Worm (Caenorhabditis elegans) whole organism, L2 larva: ENCODE measurements around the gene ZK507.1.

Source experiments
- C34F6.9 ChIP-seq: fragments of 150-350 bp; optimal IDR thresholded peaks from 2 replicates; lab custom pipeline; 2014; ENCODE audit warnings: missing biosample characterization, missing genetic modification characterization
- R02D3.7 ChIP-seq: fragments of 150-350 bp; optimal IDR thresholded peaks from 2 replicates; lab custom pipeline; 2014; ENCODE audit warnings: missing biosample characterization, missing genetic modification characterization
- ZK546.5 ChIP-seq: sonication (generic microtip); optimal IDR thresholded peaks from 2 replicates; lab custom pipeline; 2017; ENCODE audit warnings: missing biosample characterization, missing genetic modification characterization
- alr-1 ChIP-seq: fragments of 150-350 bp; optimal IDR thresholded peaks from 2 replicates; lab custom pipeline; 2014; ENCODE audit warnings: missing biosample characterization, missing genetic modification characterization
- aly-2 ChIP-seq: fragments of 150-350 bp; optimal IDR thresholded peaks from 2 replicates; lab custom pipeline; 2014; ENCODE audit warnings: missing biosample characterization, missing genetic modification characterization
- ama-1 ChIP-seq: fragments of 150-350 bp; optimal IDR thresholded peaks from 2 replicates; lab custom pipeline; 2018; ENCODE audit warnings: inconsistent platforms
- blmp-1 ChIP-seq: sonication (generic microtip); optimal IDR thresholded peaks from 2 replicates; lab custom pipeline; 2017; ENCODE audit warnings: missing genetic modification characterization, mild to moderate bottlenecking, missing compliant biosample characterization, antibody characterized with exemption, moderate library complexity; ENCODE audit not compliant: insufficient read depth
- ceh-16 ChIP-seq: fragments of 150-350 bp; optimal IDR thresholded peaks from 2 replicates; lab custom pipeline; 2014; ENCODE audit warnings: missing biosample characterization, missing genetic modification characterization
- ceh-82 ChIP-seq: fragments of 150-350 bp; optimal IDR thresholded peaks from 2 replicates; lab custom pipeline; 2014; ENCODE audit warnings: missing biosample characterization, missing genetic modification characterization
- crh-2 ChIP-seq: sonication (generic microtip); optimal IDR thresholded peaks from 2 replicates; lab custom pipeline; 2017; ENCODE audit warnings: missing biosample characterization, missing genetic modification characterization
- dmd-4 ChIP-seq: sonication (generic microtip); optimal IDR thresholded peaks from 2 replicates; lab custom pipeline; 2017; ENCODE audit warnings: missing biosample characterization, missing genetic modification characterization
- egl-27 ChIP-seq: sonication (generic microtip); optimal IDR thresholded peaks from 3 replicates; lab custom pipeline; 2017; ENCODE audit warnings: missing biosample characterization, missing genetic modification reagents, missing genetic modification characterization
- elt-1 ChIP-seq: fragments of 150-350 bp; optimal IDR thresholded peaks from 2 replicates; lab custom pipeline; 2014; ENCODE audit warnings: missing biosample characterization, missing genetic modification characterization
- elt-3 ChIP-seq: sonication (generic microtip); optimal IDR thresholded peaks from 2 replicates; lab custom pipeline; 2017; ENCODE audit warnings: missing biosample characterization, missing genetic modification characterization
- gmeb-1 ChIP-seq: fragments of 150-350 bp; optimal IDR thresholded peaks from 2 replicates; lab custom pipeline; 2014; ENCODE audit warnings: missing biosample characterization, missing genetic modification characterization
- lin-13 ChIP-seq: fragments of 150-350 bp; optimal IDR thresholded peaks from 2 replicates; lab custom pipeline; 2014; ENCODE audit warnings: missing biosample characterization, missing genetic modification reagents, missing genetic modification characterization
- lsy-2 ChIP-seq, 2 experiments: fragments of 150-350 bp in 1 of 2; sonication (generic microtip) in 1 of 2; optimal IDR thresholded peaks; 2 replicates each; lab custom pipeline; 2014 to 2017; ENCODE audit warnings: missing biosample characterization in 2 of 2, missing genetic modification characterization in 2 of 2
- mbf-1 ChIP-seq: sonication (generic microtip); optimal IDR thresholded peaks from 2 replicates; lab custom pipeline; 2017; ENCODE audit warnings: missing biosample characterization, missing genetic modification characterization
- mdl-1 ChIP-seq, 2 experiments: fragments of 150-350 bp in 1 of 2; sonication (generic microtip) in 1 of 2; optimal IDR thresholded peaks; 2 replicates each; lab custom pipeline; 2017; ENCODE audit warnings: missing biosample characterization in 2 of 2, missing genetic modification characterization in 2 of 2
- nhr-10 ChIP-seq: sonication (generic microtip); optimal IDR thresholded peaks from 2 replicates; lab custom pipeline; 2017; ENCODE audit warnings: missing biosample characterization, missing genetic modification characterization
- nhr-12 ChIP-seq: fragments of 150-350 bp; optimal IDR thresholded peaks from 2 replicates; lab custom pipeline; 2014; ENCODE audit warnings: missing biosample characterization, missing genetic modification characterization
- nhr-129 ChIP-seq: fragments of 150-350 bp; optimal IDR thresholded peaks from 2 replicates; lab custom pipeline; 2014; ENCODE audit warnings: missing biosample characterization, missing genetic modification characterization
- nhr-21 ChIP-seq: fragments of 150-350 bp; optimal IDR thresholded peaks from 2 replicates; lab custom pipeline; 2014; ENCODE audit warnings: missing biosample characterization, missing genetic modification characterization
- nhr-23 ChIP-seq: fragments of 150-350 bp; optimal IDR thresholded peaks from 2 replicates; lab custom pipeline; 2014; ENCODE audit warnings: missing biosample characterization, missing genetic modification reagents, missing genetic modification characterization
- nhr-237 ChIP-seq: fragments of 150-350 bp; optimal IDR thresholded peaks from 2 replicates; lab custom pipeline; 2014; ENCODE audit warnings: missing biosample characterization, missing genetic modification characterization
- nhr-25 ChIP-seq: fragments of 150-350 bp; sonication (generic microtip); optimal IDR thresholded peaks from 3 replicates; lab custom pipeline; 2014; ENCODE audit warnings: missing biosample characterization, missing genetic modification characterization
- nhr-6 ChIP-seq: fragments of 150-350 bp; optimal IDR thresholded peaks from 2 replicates; lab custom pipeline; 2014; ENCODE audit warnings: missing biosample characterization, missing genetic modification characterization
- nhr-77 ChIP-seq: fragments of 150-350 bp; optimal IDR thresholded peaks from 2 replicates; lab custom pipeline; 2014; ENCODE audit warnings: missing biosample characterization, missing genetic modification characterization
- peb-1 ChIP-seq: fragments of 150-350 bp; optimal IDR thresholded peaks from 2 replicates; lab custom pipeline; 2014; ENCODE audit warnings: missing biosample characterization, missing genetic modification characterization
- sem-4 ChIP-seq: fragments of 150-350 bp; optimal IDR thresholded peaks from 2 replicates; lab custom pipeline; 2014; ENCODE audit warnings: missing biosample characterization, missing genetic modification reagents, missing genetic modification characterization
- skn-1 ChIP-seq: sonication (generic microtip); optimal IDR thresholded peaks from 2 replicates; lab custom pipeline; 2017; ENCODE audit warnings: missing biosample characterization, missing genetic modification characterization
- sma-9 ChIP-seq, 2 experiments: fragments of 150-350 bp in 1 of 2; sonication (generic microtip) in 1 of 2; optimal IDR thresholded peaks; 2 replicates each; lab custom pipeline; 2014 to 2016; ENCODE audit warnings: missing genetic modification characterization in 2 of 2, mild to moderate bottlenecking in 1 of 2, missing biosample characterization in 1 of 2, missing compliant biosample characterization in 1 of 2, missing genetic modification reagents in 1 of 2, moderate library complexity in 1 of 2
- snpc-4 ChIP-seq: fragments of 150-350 bp; optimal IDR thresholded peaks from 2 replicates; lab custom pipeline; 2014; ENCODE audit warnings: missing biosample characterization, missing genetic modification characterization
- unc-39 ChIP-seq: fragments of 150-350 bp; optimal IDR thresholded peaks from 2 replicates; lab custom pipeline; 2014; ENCODE audit warnings: missing biosample characterization, missing genetic modification characterization
- unc-55 ChIP-seq: fragments of 150-350 bp; sonication (generic microtip); optimal IDR thresholded peaks from 3 replicates; lab custom pipeline; 2014; ENCODE audit warnings: missing biosample characterization, missing genetic modification reagents, missing genetic modification characterization
- unc-62 ChIP-seq: fragments of 150-350 bp; optimal IDR thresholded peaks from 2 replicates; lab custom pipeline; 2014; ENCODE audit warnings: missing biosample characterization, missing genetic modification reagents, missing genetic modification characterization
- zag-1 ChIP-seq: fragments of 150-350 bp; optimal IDR thresholded peaks from 2 replicates; lab custom pipeline; 2014; ENCODE audit warnings: missing biosample characterization, missing genetic modification characterization
- ztf-1 ChIP-seq: fragments of 200-800 bp; sonication (Bioruptor generic); conservative IDR thresholded peaks from 2 replicates; pipeline ENCODE4 v1.3.6; 2022; ENCODE audit warnings: missing genetic modification characterization, missing compliant biosample characterization
- ztf-11 ChIP-seq: sonication (generic microtip); optimal IDR thresholded peaks from 2 replicates; lab custom pipeline; 2017; ENCODE audit warnings: missing biosample characterization, missing genetic modification characterization
- ztf-4 ChIP-seq: fragments of 150-350 bp; optimal IDR thresholded peaks from 2 replicates; lab custom pipeline; 2014; ENCODE audit warnings: missing biosample characterization, missing genetic modification characterization

ZK507.1 gene

DNA sequence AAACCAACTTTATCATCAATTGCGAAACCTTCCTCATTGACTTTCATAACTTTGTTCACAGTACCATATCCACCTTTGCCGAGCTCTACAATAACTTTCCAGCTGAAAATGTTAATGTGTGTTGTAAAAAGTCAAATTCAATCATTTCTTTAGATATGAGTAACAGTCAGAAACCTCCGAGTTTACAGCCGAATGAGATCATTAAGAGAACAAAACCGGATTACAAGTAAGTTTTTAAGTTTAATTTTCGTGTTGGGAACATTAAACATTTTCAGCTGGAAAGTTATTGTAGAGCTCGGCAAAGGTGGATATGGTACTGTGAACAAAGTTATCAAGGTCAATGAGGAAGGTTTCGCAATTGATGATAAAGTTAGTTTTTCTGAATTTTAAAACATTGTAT, at the start of gene ZK507.1:
Gene ZK507.1 (minus strand): TSS at position 101 of the 400 bp plus-strand sequence.
- TF ChIP-seq nhr-25 (no peak), nhr-23 (tag; lab: Kevin White, UChicago) (no peak), ztf-1 (GFP tag; lab: Robert Waterston, UW) (no peak), nhr-10 (no peak), ceh-16 (tag; lab: Kevin White, UChicago) (no peak), ama-1 (lab: Kevin White, UChicago) (no peak), mbf-1 (tag; lab: Kevin White, UChicago) (no peak), alr-1 (tag; lab: Kevin White, UChicago) (no peak), nhr-12 (tag; lab: Kevin White, UChicago) (no peak), lin-13 (GFP tag; lab: Kevin White, UChicago) (no peak), sma-9 (GFP tag; optimal IDR thresholded peaks at IDR 0.05; lab: Kevin White, UChicago) (no peak), sma-9 (tag; optimal IDR thresholded peaks at IDR 0.05; lab: Kevin White, UChicago) (no peak), nhr-237 (tag; lab: Kevin White, UChicago) (no peak), C34F6.9 (no peak), egl-27 (tag; lab: Kevin White, UChicago) (no peak)

- TF ChIP-seq peb-1 (tag; lab: Kevin White, UChicago) (no peak), zag-1 (tag; lab: Kevin White, UChicago) (no peak), nhr-25 (no peak), R02D3.7 (tag; lab: Kevin White, UChicago) (no peak), unc-62 (GFP tag; lab: Kevin White, UChicago) (no peak), skn-1 (tag; lab: Kevin White, UChicago) (no peak), ceh-16 (tag; lab: Kevin White, UChicago) (no peak), aly-2 (tag; lab: Kevin White, UChicago) (no peak)
- TF ChIP-seq, all 48 proteins: peak for 0
These were observed 48.0 kb upstream of the ZK507.1 start for ce11 chrIII:9149132-9149531.

DNA sequence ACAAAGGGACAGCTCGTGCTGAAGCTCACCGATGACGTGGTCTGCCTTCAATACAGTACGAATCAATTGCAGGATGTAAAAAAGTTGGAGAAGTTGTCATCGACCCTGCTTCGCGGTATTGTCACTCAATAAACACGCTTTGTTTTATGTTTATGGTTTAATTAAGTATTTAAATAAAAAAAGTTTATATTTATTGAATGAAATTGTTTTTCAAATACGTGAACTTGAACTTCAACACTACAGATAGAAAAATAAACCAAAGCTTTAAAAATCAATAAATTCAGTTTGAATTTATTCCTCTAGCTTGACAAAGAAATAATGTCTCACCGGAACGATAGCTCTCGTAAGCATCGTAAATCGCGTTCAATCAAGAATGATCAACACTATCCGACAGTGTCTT, 44.7 kb upstream of the ZK507.1 start, which contains the start of gene ZK512.8:
Gene ZK512.8 (plus strand): TSS at position 301 of the 400 bp plus-strand sequence.
- no peak for TF ChIP-seq nhr-23 (tag; lab: Kevin White, UChicago)
- TF ChIP-seq unc-55 (GFP tag; lab: Kevin White, UChicago) = no peak
- no peak for TF ChIP-seq R02D3.7 (tag; lab: Kevin White, UChicago)
- TF ChIP-seq nhr-12 (tag; lab: Kevin White, UChicago) = no peak
- TF ChIP-seq ztf-4 = no peak
- no peak for TF ChIP-seq lsy-2 (tag; optimal IDR thresholded peaks at IDR 0.05; lab: Kevin White, UChicago)
- TF ChIP-seq sem-4 = no peak
- TF ChIP-seq nhr-6 = no peak
- no peak for TF ChIP-seq alr-1 (tag; lab: Kevin White, UChicago)
- no peak for TF ChIP-seq ztf-11 (tag; lab: Kevin White, UChicago)
- no peak for TF ChIP-seq snpc-4
- TF ChIP-seq skn-1 (tag; lab: Kevin White, UChicago) = no peak
- TF ChIP-seq nhr-21 (tag; lab: Kevin White, UChicago) = no peak
- TF ChIP-seq peb-1 (tag; lab: Kevin White, UChicago) = no peak
- TF ChIP-seq elt-3 (tag; lab: Kevin White, UChicago) = no peak
- no peak for TF ChIP-seq dmd-4 (tag; lab: Kevin White, UChicago)
- TF ChIP-seq, all 48 proteins: peak for 0

- TF ChIP-seq C34F6.9 (peak; percentile 28), crh-2 (tag; lab: Kevin White, UChicago) (peak; percentile 7), gmeb-1 (tag; lab: Kevin White, UChicago) (peak; percentile 29), nhr-237 (tag; lab: Kevin White, UChicago) (no peak), sma-9 (GFP tag; optimal IDR thresholded peaks at IDR 0.05; lab: Kevin White, UChicago) (no peak), sma-9 (tag; optimal IDR thresholded peaks at IDR 0.05; lab: Kevin White, UChicago) (no peak), ceh-82 (tag; lab: Kevin White, UChicago) (no peak), unc-55 (GFP tag; lab: Kevin White, UChicago) (peak; percentile 38), blmp-1 (tag; lab: Kevin White, UChicago) (no peak), snpc-4 (no peak), nhr-6 (no peak), elt-1 (tag; lab: Kevin White, UChicago) (no peak), mdl-1 (tag; optimal IDR thresholded peaks at IDR 0.05; lab: Kevin White, UChicago) (no peak), unc-62 (GFP tag; lab: Kevin White, UChicago) (no peak), nhr-129 (no peak), unc-39 (no peak), lsy-2 (tag; optimal IDR thresholded peaks at IDR 0.05; lab: Kevin White, UChicago) (peak in 1 of 2 experiments; percentile 50), ZK546.5 (tag; lab: Kevin White, UChicago) (no peak), ztf-1 (GFP tag; lab: Robert Waterston, UW) (no peak), nhr-12 (tag; lab: Kevin White, UChicago) (no peak), nhr-77 (tag; lab: Kevin White, UChicago) (no peak), nhr-23 (tag; lab: Kevin White, UChicago) (no peak)
- TF ChIP-seq, all 48 proteins: peak for 5
These were observed 43.8 kb upstream of the ZK507.1 start, which contains the start of the genes ZK512.2 and ZK512.4 for ce11 chrIII:9144744-9145390. ZK512.2 (minus strand) TSS chrIII:9144794. ZK512.4 (plus strand) TSS chrIII:9145340.
